Fruit fly (Drosophila melanogaster) whole organism, embryonic: ENCODE results near the gene lili.

Experiments used
- Blimp-1 ChIP-seq: fragments of 200-800 bp; sonication (Bioruptor generic); optimal IDR thresholded peaks from 3 replicates; lab custom pipeline; 2018; ENCODE audit warnings: missing biosample characterization, missing genetic modification characterization, mild to moderate bottlenecking, moderate library complexity, missing genetic modification reagents
- CG10431 ChIP-seq: fragments of 200-800 bp; sonication (Bioruptor generic); optimal IDR thresholded peaks from 3 replicates; lab custom pipeline; 2018; ENCODE audit warnings: missing biosample characterization, mild to moderate bottlenecking, missing genetic modification characterization
- CG10979 ChIP-seq: fragments of 200-800 bp; sonication (Bioruptor generic); optimal IDR thresholded peaks from 2 replicates; lab custom pipeline; 2018; ENCODE audit warnings: missing biosample characterization, mild to moderate bottlenecking, missing genetic modification characterization, moderate library complexity
- CG11085 ChIP-seq: fragments of 200-800 bp; sonication (Bioruptor generic); IDR thresholded peaks from 2 replicates; pipeline ENCODE4 v1.3.6; 2022; ENCODE audit warnings: missing biosample characterization, missing genetic modification characterization
- CG11093 ChIP-seq: fragments of 200-800 bp; sonication (Bioruptor generic); IDR thresholded peaks from 3 replicates; pipeline ENCODE4 v1.3.6; 2022; ENCODE audit warnings: missing biosample characterization, missing genetic modification characterization
- CG12769 ChIP-seq: fragments of 200-800 bp; sonication (Bioruptor generic); optimal IDR thresholded peaks from 2 replicates; lab custom pipeline; 2019; ENCODE audit warnings: missing biosample characterization, mild to moderate bottlenecking, missing genetic modification characterization, moderate library complexity
- CG14710 ChIP-seq: fragments of 200-800 bp; sonication (Bioruptor generic); optimal IDR thresholded peaks from 3 replicates; lab custom pipeline; 2019; ENCODE audit warnings: missing biosample characterization, mild to moderate bottlenecking, missing genetic modification characterization, moderate library complexity
- CG1529 ChIP-seq: fragments of 200-800 bp; sonication (Bioruptor generic); optimal IDR thresholded peaks from 3 replicates; lab custom pipeline; 2018; ENCODE audit warnings: missing biosample characterization, missing genetic modification characterization
- CG15601 ChIP-seq: fragments of 200-800 bp; sonication (Bioruptor generic); optimal IDR thresholded peaks from 3 replicates; lab custom pipeline; 2019; ENCODE audit warnings: missing biosample characterization, mild to moderate bottlenecking, missing genetic modification characterization, moderate library complexity
- CG1603 ChIP-seq: fragments of 200-800 bp; sonication (Bioruptor generic); optimal IDR thresholded peaks from 2 replicates; lab custom pipeline; 2019; ENCODE audit warnings: missing biosample characterization, mild to moderate bottlenecking, missing genetic modification characterization, moderate library complexity
- CG17385 ChIP-seq: fragments of 200-800 bp; sonication (Bioruptor generic); optimal IDR thresholded peaks from 3 replicates; lab custom pipeline; 2018; ENCODE audit warnings: missing biosample characterization, mild to moderate bottlenecking, missing genetic modification characterization
- CG17829 ChIP-seq: fragments of 200-800 bp; optimal IDR thresholded peaks from 2 replicates; lab custom pipeline; 2019; ENCODE audit warnings: missing biosample characterization, mild to moderate bottlenecking, missing genetic modification characterization, moderate library complexity
- CG2199 ChIP-seq: fragments of 200-800 bp; sonication (Bioruptor generic); IDR thresholded peaks from 3 replicates; pipeline ENCODE4 v1.3.6; 2022; ENCODE audit warnings: missing biosample characterization, missing genetic modification characterization
- CG2202 ChIP-seq: fragments of 200-800 bp; sonication (Bioruptor generic); optimal IDR thresholded peaks from 2 replicates; lab custom pipeline; 2018; ENCODE audit warnings: missing biosample characterization, mild to moderate bottlenecking, missing genetic modification characterization
- CG2712 ChIP-seq: fragments of 200-800 bp; optimal IDR thresholded peaks from 3 replicates; lab custom pipeline; 2019; ENCODE audit warnings: missing biosample characterization, mild to moderate bottlenecking, missing genetic modification characterization, moderate library complexity
- CG3163 ChIP-seq: fragments of 200-800 bp; sonication (Bioruptor generic); optimal IDR thresholded peaks from 3 replicates; lab custom pipeline; 2016; ENCODE audit warnings: missing biosample characterization, missing genetic modification characterization
- CG33557 ChIP-seq: fragments of 200-800 bp; sonication (Bioruptor generic); optimal IDR thresholded peaks from 2 replicates; lab custom pipeline; 2019; ENCODE audit warnings: missing biosample characterization, mild to moderate bottlenecking, missing genetic modification characterization, moderate library complexity
- CG3407 ChIP-seq: fragments of 200-800 bp; sonication (Bioruptor generic); optimal IDR thresholded peaks from 2 replicates; lab custom pipeline; 2018; ENCODE audit warnings: missing biosample characterization, mild to moderate bottlenecking, missing genetic modification characterization
- CG34224 ChIP-seq: fragments of 200-800 bp; sonication (Bioruptor generic); IDR thresholded peaks from 3 replicates; pipeline ENCODE4 v1.3.6; 2022; ENCODE audit warnings: missing biosample characterization, missing genetic modification characterization; ENCODE audit not compliant: partially characterized antibody
- CG3838 ChIP-seq: fragments of 200-800 bp; sonication (Bioruptor generic); optimal IDR thresholded peaks from 3 replicates; lab custom pipeline; 2016; ENCODE audit warnings: missing biosample characterization, missing genetic modification characterization
- CG43689 ChIP-seq: fragments of 200-800 bp; sonication (Bioruptor generic); IDR thresholded peaks from 2 replicates; pipeline ENCODE4 v1.3.6; 2022; ENCODE audit warnings: missing biosample characterization, missing genetic modification characterization
- CG4854 ChIP-seq: fragments of 200-800 bp; sonication (Bioruptor generic); optimal IDR thresholded peaks from 2 replicates; lab custom pipeline; 2016; ENCODE audit warnings: missing biosample characterization, missing genetic modification characterization, inconsistent platforms
- CG6765 ChIP-seq: fragments of 200-800 bp; sonication (Bioruptor generic); optimal IDR thresholded peaks from 3 replicates; lab custom pipeline; 2017; ENCODE audit warnings: missing biosample characterization, mild to moderate bottlenecking, missing genetic modification characterization
- CG6813 ChIP-seq: fragments of 200-800 bp; sonication (Bioruptor generic); optimal IDR thresholded peaks from 2 replicates; lab custom pipeline; 2017; ENCODE audit warnings: missing biosample characterization, missing genetic modification characterization, mild to moderate bottlenecking, moderate library complexity, missing genetic modification reagents
- CG7745 ChIP-seq: fragments of 200-800 bp; sonication (Bioruptor generic); optimal IDR thresholded peaks from 2 replicates; lab custom pipeline; 2018; ENCODE audit warnings: missing biosample characterization, mild to moderate bottlenecking, missing genetic modification characterization, moderate library complexity
- CG8388 ChIP-seq: fragments of 200-800 bp; sonication (Bioruptor generic); optimal IDR thresholded peaks from 2 replicates; lab custom pipeline; 2019; ENCODE audit warnings: missing biosample characterization, mild to moderate bottlenecking, missing genetic modification characterization, moderate library complexity
- CkIIα-i1 ChIP-seq: fragments of 200-800 bp; sonication (Bioruptor generic); IDR thresholded peaks from 2 replicates; pipeline ENCODE4 v1.3.6; 2022; ENCODE audit warnings: missing biosample characterization, missing genetic modification characterization
- Eip74EF ChIP-seq, 2 experiments: fragments of 200-800 bp in 1 of 2; fragments of >200 bp in 1 of 2; sonication (Bioruptor generic) in 1 of 2; optimal IDR thresholded peaks; 2 replicates each; lab custom pipeline; 2017 to 2019; ENCODE audit warnings: missing biosample characterization in 2 of 2, missing genetic modification characterization in 2 of 2, mild to moderate bottlenecking in 1 of 2, moderate library complexity in 1 of 2
- Hand ChIP-seq: fragments of 200-800 bp; sonication (Bioruptor generic); optimal IDR thresholded peaks from 2 replicates; lab custom pipeline; 2017; ENCODE audit warnings: mild to moderate bottlenecking, missing biosample characterization, missing genetic modification reagents, missing genetic modification characterization
- Hr78 ChIP-seq, 2 experiments: fragments of 200-800 bp in 1 of 2; fragments of >200 bp in 1 of 2; sonication (Bioruptor generic) in 1 of 2; optimal IDR thresholded peaks; 2 replicates each; lab custom pipeline; 2017 to 2019; ENCODE audit warnings: missing biosample characterization in 2 of 2, missing genetic modification characterization in 2 of 2, mild to moderate bottlenecking in 1 of 2, moderate library complexity in 1 of 2
- Kr ChIP-seq: fragments of 200-800 bp; sonication (Bioruptor generic); optimal IDR thresholded peaks from 2 replicates; lab custom pipeline; 2017; ENCODE audit warnings: missing biosample characterization, mild to moderate bottlenecking, missing genetic modification characterization
- MBD-R2 ChIP-seq: fragments of 200-800 bp; sonication (Bioruptor generic); IDR thresholded peaks from 2 replicates; pipeline ENCODE4 v1.3.6; 2022; ENCODE audit warnings: missing biosample characterization, missing genetic modification characterization
- Med ChIP-seq: fragments of 200-800 bp; sonication (Bioruptor generic); peaks from one replicate; lab custom pipeline; 2016; ENCODE audit warnings: missing biosample characterization, missing genetic modification characterization, mild to moderate bottlenecking, inconsistent platforms, moderate library complexity
- Nf-YB ChIP-seq: fragments of 200-800 bp; sonication (Bioruptor generic); optimal IDR thresholded peaks from 3 replicates; lab custom pipeline; 2019; ENCODE audit warnings: missing biosample characterization, mild to moderate bottlenecking, missing genetic modification characterization, moderate library complexity
- Rx ChIP-seq: fragments of 200-800 bp; sonication (Bioruptor generic); IDR thresholded peaks from 2 replicates; pipeline ENCODE4 v1.3.6; 2022; ENCODE audit warnings: missing biosample characterization, missing genetic modification characterization
- Sox102F ChIP-seq: fragments of 200-800 bp; sonication (Bioruptor generic); optimal IDR thresholded peaks from 2 replicates; lab custom pipeline; 2018; ENCODE audit warnings: missing biosample characterization, mild to moderate bottlenecking, missing genetic modification characterization, moderate library complexity
- Trl ChIP-seq, 3 experiments: fragments of >200 bp in 2 of 3; fragments of 200-800 bp in 1 of 3; sonication (Bioruptor generic) in 1 of 3; optimal IDR thresholded peaks; 2 replicates in 1 of 3; 3 replicates in 2 of 3; lab custom pipeline; 2016 to 2017; ENCODE audit warnings: missing biosample characterization in 1 of 3, missing genetic modification characterization in 1 of 3
- Usf ChIP-seq: fragments of 200-800 bp; sonication (Bioruptor generic); optimal IDR thresholded peaks from 2 replicates; lab custom pipeline; 2017; ENCODE audit warnings: missing genotype, missing biosample characterization, missing genetic modification characterization
- bsh ChIP-seq, 2 experiments: fragments of 200-800 bp; sonication (Bioruptor generic); optimal IDR thresholded peaks; 2 replicates each; lab custom pipeline; 2017 to 2018; ENCODE audit warnings: mild to moderate bottlenecking in 2 of 2, missing biosample characterization in 2 of 2, missing genetic modification characterization in 2 of 2, moderate library complexity in 1 of 2
- dm ChIP-seq: fragments of 200-800 bp; sonication (Bioruptor generic); optimal IDR thresholded peaks from 3 replicates; lab custom pipeline; 2016; ENCODE audit warnings: missing biosample characterization, missing genetic modification characterization
- dmrt11E ChIP-seq: fragments of 200-800 bp; sonication (Bioruptor generic); optimal IDR thresholded peaks from 3 replicates; lab custom pipeline; 2018; ENCODE audit warnings: missing biosample characterization, mild to moderate bottlenecking, missing genetic modification characterization, moderate library complexity
- odd ChIP-seq: fragments of 200-800 bp; sonication (Bioruptor generic); optimal IDR thresholded peaks from 2 replicates; lab custom pipeline; 2017; ENCODE audit warnings: missing biosample characterization, mild to moderate bottlenecking, missing genetic modification characterization
- prd ChIP-seq, 3 experiments: fragments of >200 bp in 2 of 3; fragments of 200-800 bp in 1 of 3; sonication (Bioruptor generic) in 1 of 3; optimal IDR thresholded peaks in 2 of 3; IDR thresholded peaks in 1 of 3; 2 replicates in 2 of 3; 3 replicates in 1 of 3; pipeline versions ENCODE4 v1.3.6 to Lab custom; 2017 to 2022; ENCODE audit warnings: missing biosample characterization in 1 of 3, missing genetic modification characterization in 1 of 3
- repo ChIP-seq: fragments of 200-800 bp; sonication (Bioruptor generic); optimal IDR thresholded peaks from 2 replicates; lab custom pipeline; 2016; ENCODE audit warnings: missing biosample characterization, missing genetic modification characterization
- sc ChIP-seq, 3 experiments: fragments of >200 bp in 2 of 3; fragments of 200-800 bp in 1 of 3; sonication (Bioruptor generic) in 1 of 3; optimal IDR thresholded peaks; 2 replicates in 2 of 3; 3 replicates in 1 of 3; lab custom pipeline; 2017; ENCODE audit warnings: mild to moderate bottlenecking in 1 of 3, missing biosample characterization in 1 of 3, missing genetic modification characterization in 1 of 3, missing genetic modification reagents in 1 of 3
- ssp ChIP-seq: fragments of 200-800 bp; sonication (Bioruptor generic); IDR thresholded peaks from 2 replicates; pipeline ENCODE4 v1.3.6; 2022; ENCODE audit warnings: missing biosample characterization, missing genetic modification characterization

The lili gene

DNA sequence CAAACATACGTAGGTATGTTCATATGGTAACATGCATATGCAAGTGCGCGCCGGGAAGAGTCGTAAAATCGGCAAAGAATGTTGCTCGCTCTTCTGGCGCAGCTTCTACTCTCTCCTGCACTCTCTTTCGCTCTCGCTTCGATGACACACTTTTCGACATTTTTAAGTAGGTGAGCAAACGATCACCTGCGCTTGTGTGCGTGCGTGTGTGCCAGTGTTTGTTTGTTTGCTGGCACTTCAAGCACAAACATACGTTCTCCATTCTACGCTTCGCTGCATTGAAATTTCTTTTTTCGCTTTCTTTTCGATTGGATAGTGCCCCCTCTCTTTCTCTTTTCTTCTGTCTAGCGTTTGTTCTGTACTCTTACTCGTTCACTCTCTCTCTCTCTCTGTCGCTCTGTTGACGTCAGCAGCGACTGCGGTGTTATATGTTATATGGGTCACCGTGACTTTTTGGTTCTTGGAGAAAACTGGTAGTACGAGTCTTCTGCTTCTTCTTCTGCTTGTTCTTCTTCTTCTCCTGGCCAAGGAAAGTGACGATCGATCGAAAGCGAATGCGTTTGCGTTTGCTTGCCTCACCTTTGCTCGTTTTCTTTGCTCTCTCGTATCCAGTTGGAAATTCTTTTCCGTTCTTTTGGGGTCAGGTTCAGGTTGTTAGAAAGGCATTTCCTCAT, 46.0 kb downstream of the lili start (continued):
- peak; percentile 51 for TF ChIP-seq CG3838
- TF ChIP-seq Hand (GFP tag; lab: Kevin White, UChicago): no peak
- TF ChIP-seq CG2202 (tag; lab: Kevin White, UChicago): peak; percentile 56
- TF ChIP-seq CG4854: no peak
- no peak for TF ChIP-seq sc (optimal IDR thresholded peaks at IDR 0.05; lab: Kevin White, UChicago)
- TF ChIP-seq sc (GFP tag; optimal IDR thresholded peaks at IDR 0.05; lab: Kevin White, UChicago): peak; percentile 31
- peak; percentile 36 for TF ChIP-seq CG14710 (tag; lab: Kevin White, UChicago)
- TF ChIP-seq ssp (GFP tag; lab: Robert Waterston, UW): no peak
- peak; percentile 2 for TF ChIP-seq CG10979 (tag; lab: Kevin White, UChicago)
- TF ChIP-seq CG33557 (GFP tag; lab: Kevin White, UChicago): peak; percentile 96
- no peak for TF ChIP-seq CkIIα-i1 (GFP tag; lab: Robert Waterston, UW)
- TF ChIP-seq CG15601 (tag; lab: Kevin White, UChicago): peak; percentile 11
- no peak for TF ChIP-seq CG2199 (GFP tag; lab: Robert Waterston, UW)
- TF ChIP-seq CG43689: no peak
- TF ChIP-seq CG12769 (tag; lab: Kevin White, UChicago): peak; percentile 15
- TF ChIP-seq Med (GFP tag; lab: Kevin White, UChicago): no peak
- peak; percentile 62 for TF ChIP-seq CG10431 (GFP tag; lab: Kevin White, UChicago)
- no peak for TF ChIP-seq Usf
- TF ChIP-seq Kr (GFP tag; lab: Kevin White, UChicago): peak; percentile 28
- TF ChIP-seq CG6765 (GFP tag; lab: Kevin White, UChicago): no peak
- peak; percentile 26 for TF ChIP-seq dmrt11E
- peak in 1 of 2 experiments; percentile 62 for TF ChIP-seq Hr78 (GFP tag; optimal IDR thresholded peaks at IDR 0.05; lab: Kevin White, UChicago)
- TF ChIP-seq CG6813 (GFP tag; lab: Kevin White, UChicago): peak; percentile 7
- TF ChIP-seq Sox102F (GFP tag; lab: Kevin White, UChicago): no peak
- TF ChIP-seq MBD-R2: no peak
- TF ChIP-seq CG2712 (tag; lab: Kevin White, UChicago): peak; percentile 52
- no peak for TF ChIP-seq repo (GFP tag; lab: Kevin White, UChicago)
- TF ChIP-seq Trl (optimal IDR thresholded peaks at IDR 0.05; lab: Kevin White, UChicago): peak; percentile 49 to 73
- TF ChIP-seq Trl (GFP tag; optimal IDR thresholded peaks at IDR 0.05; lab: Kevin White, UChicago): no peak
- TF ChIP-seq Rx (GFP tag; lab: Robert Waterston, UW): no peak
- TF ChIP-seq prd (optimal IDR thresholded peaks at IDR 0.05; lab: Kevin White, UChicago): no peak
- TF ChIP-seq prd (GFP tag; IDR thresholded peaks at IDR 0.05; lab: Robert Waterston, UW): no peak
- peak; percentile 21 for TF ChIP-seq CG8388
- no peak for TF ChIP-seq CG3407 (GFP tag; lab: Kevin White, UChicago)
- peak in 1 of 2 experiments; percentile 59 for TF ChIP-seq bsh (GFP tag; optimal IDR thresholded peaks at IDR 0.05; lab: Kevin White, UChicago)
- no peak for TF ChIP-seq CG11093 (GFP tag; lab: Robert Waterston, UW)
- TF ChIP-seq Eip74EF (GFP tag; optimal IDR thresholded peaks at IDR 0.05; lab: Kevin White, UChicago): no peak
- TF ChIP-seq odd (GFP tag; lab: Kevin White, UChicago): no peak
- TF ChIP-seq Blimp-1 (GFP tag; lab: Kevin White, UChicago): peak; percentile 100
- TF ChIP-seq CG34224 (GFP tag; lab: Robert Waterston, UW): no peak
- peak; percentile 58 for TF ChIP-seq Nf-YB (GFP tag; lab: Kevin White, UChicago)
- TF ChIP-seq CG7745 (tag; lab: Kevin White, UChicago): peak; percentile 37
- peak; percentile 72 for TF ChIP-seq CG3163
- peak; percentile 10 for TF ChIP-seq CG1603
- peak; percentile 85 for TF ChIP-seq CG17385 (GFP tag; lab: Kevin White, UChicago)
- TF ChIP-seq CG11085 (GFP tag; lab: Robert Waterston, UW): no peak
- TF ChIP-seq CG17829 (tag; lab: Kevin White, UChicago): no peak
- peak; percentile 6 for TF ChIP-seq CG1529 (GFP tag; lab: Kevin White, UChicago)
- no peak for TF ChIP-seq dm
